Worm (Caenorhabditis elegans): ENCODE data around the gene gbh-1.

ce11 chrII:10706038-10706437, 12.4 kb upstream of the gbh-1 start:
- TF ChIP-seq T22C8.4 (GFP tag; IDR thresholded peaks at IDR 0.05) (no peak), ztf-23 (GFP tag; IDR thresholded peaks at IDR 0.05) (no peak), med-1 (GFP tag; optimal IDR thresholded peaks at IDR 0.05; ENCODE audit: insufficient read depth) (no peak), ref-1 (GFP tag; conservative IDR thresholded peaks at IDR 0.05) (no peak), flt-1 (GFP tag; IDR thresholded peaks at IDR 0.05) (no peak), cog-1 (tag; optimal IDR thresholded peaks at IDR 0.05) (no peak), tab-1 (GFP tag; IDR thresholded peaks at IDR 0.05) (no peak), ztf-29 (GFP tag; IDR thresholded peaks at IDR 0.05) (no peak)
